Worm (Caenorhabditis elegans): Measurements from ENCODE around the gene dlc-1.

The dlc-1 gene

ce11 chrIII:6427205-6427604 lies 36.4 kb downstream of the dlc-1 start, which contains the start of gene C05D11.8:
Gene C05D11.8 (minus strand): TSS chrIII:6427305.
- TF ChIP-seq lin-14 (GFP tag; optimal IDR thresholded peaks at IDR 0.05) (no peak), nhr-20 (tag; optimal IDR thresholded peaks at IDR 0.05) (no peak), nhr-12 (tag; optimal IDR thresholded peaks at IDR 0.05) (no peak), nhr-71 (tag; optimal IDR thresholded peaks at IDR 0.05) (no peak), C34B4.2 (tag; optimal IDR thresholded peaks at IDR 0.05) (no peak), ztf-4 (tag; optimal IDR thresholded peaks at IDR 0.05) (no peak), lin-13 (GFP tag; optimal IDR thresholded peaks at IDR 0.05) (no peak), swsn-7 (tag; optimal IDR thresholded peaks at IDR 0.05) (no peak), zip-4 (GFP tag; optimal IDR thresholded peaks at IDR 0.05) (no peak), ztf-11 (tag; optimal IDR thresholded peaks at IDR 0.05) (no peak), unc-30 (tag; optimal IDR thresholded peaks at IDR 0.05) (no peak), elt-2 (tag; optimal IDR thresholded peaks at IDR 0.05) (no peak)

- no peak for TF ChIP-seq zip-4 (GFP tag; optimal IDR thresholded peaks at IDR 0.05)
- TF ChIP-seq nhr-85 (tag) = peak; percentile 78
- no peak for TF ChIP-seq dpl-1 (GFP tag; optimal IDR thresholded peaks at IDR 0.05)
- TF ChIP-seq unc-98 (GFP tag; IDR thresholded peaks at IDR 0.05) = no peak
- TF ChIP-seq jun-1 (tag; optimal IDR thresholded peaks at IDR 0.05) = no peak
- peak; percentile 46 for TF ChIP-seq elt-2 (tag; optimal IDR thresholded peaks at IDR 0.05)
- no peak for TF ChIP-seq tlp-1 (tag; optimal IDR thresholded peaks at IDR 0.05)
- TF ChIP-seq snu-23 (GFP tag; optimal IDR thresholded peaks at IDR 0.05) = peak; percentile 28
- no peak for TF ChIP-seq unc-62 (GFP tag; optimal IDR thresholded peaks at IDR 0.05)
- 0 out of 2 replicates have a peak, but pooled peaks have one; percentile 4 for TF ChIP-seq nhr-19 (GFP tag; conservative IDR thresholded peaks at IDR 0.05)
- no peak for TF ChIP-seq lin-13 (GFP tag; optimal IDR thresholded peaks at IDR 0.05)
- TF ChIP-seq lin-14 (GFP tag; optimal IDR thresholded peaks at IDR 0.05) = peak; percentile 45
- no peak for TF ChIP-seq ets-5 (GFP tag; IDR thresholded peaks at IDR 0.05)
- no peak for TF ChIP-seq lir-3 (tag; optimal IDR thresholded peaks at IDR 0.05; ENCODE audit: poor library complexity)
- TF ChIP-seq nhr-20 (tag; optimal IDR thresholded peaks at IDR 0.05) = peak; percentile 45
- TF ChIP-seq nhr-11 (tag; optimal IDR thresholded peaks at IDR 0.05) = no peak
- peak in 1 of 2 experiments; percentile 50 for TF ChIP-seq lin-35 (GFP tag; optimal IDR thresholded peaks at IDR 0.05)
- TF ChIP-seq dsc-1 (tag; optimal IDR thresholded peaks at IDR 0.05) = no peak
- TF ChIP-seq ama-1 (optimal IDR thresholded peaks at IDR 0.05) = no peak
- TF ChIP-seq aha-1 (tag; optimal IDR thresholded peaks at IDR 0.05) = no peak
- TF ChIP-seq C04F5.9 (tag; optimal IDR thresholded peaks at IDR 0.05) = no peak
- peak; percentile 30 for TF ChIP-seq nhr-71 (tag; optimal IDR thresholded peaks at IDR 0.05)
These were observed 40.9 kb downstream of the dlc-1 start for ce11 chrIII:6422721-6423120.

DNA sequence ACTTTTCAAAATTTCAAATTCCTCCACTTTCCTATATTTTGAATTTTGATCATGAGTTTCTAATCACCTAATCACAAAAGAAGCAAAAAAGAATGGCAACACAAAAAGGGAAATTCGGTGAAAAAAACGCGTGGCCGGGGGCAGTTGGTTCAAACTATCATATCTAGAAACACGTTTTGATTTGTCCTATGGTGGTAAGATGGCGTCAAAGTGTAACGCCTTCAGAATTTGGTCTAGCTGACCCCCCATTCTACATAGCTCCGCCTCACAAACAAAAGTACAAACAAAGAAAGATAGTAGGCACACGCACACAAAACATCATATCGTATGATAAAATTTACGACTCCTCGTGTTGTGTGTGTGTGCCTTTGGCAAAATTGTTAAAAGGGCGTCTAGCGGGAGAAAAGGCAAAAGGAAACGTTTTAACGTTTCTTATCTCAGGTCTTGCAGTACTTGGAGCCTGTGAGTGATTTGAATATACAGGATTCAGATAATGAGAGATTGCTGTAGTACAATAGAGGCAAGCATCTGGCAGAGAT lies 41.5 kb downstream of the dlc-1 start:
- TF ChIP-seq tbx-2 (tag; optimal IDR thresholded peaks at IDR 0.05) (no peak), ces-1 (GFP tag; optimal IDR thresholded peaks at IDR 0.05) (no peak), snu-23 (GFP tag; optimal IDR thresholded peaks at IDR 0.05) (no peak), swsn-7 (tag; optimal IDR thresholded peaks at IDR 0.05) (no peak), lin-13 (GFP tag; optimal IDR thresholded peaks at IDR 0.05) (no peak), lin-35 (GFP tag; optimal IDR thresholded peaks at IDR 0.05) (peak in 1 of 2 experiments; percentile 57), C34B4.2 (tag; optimal IDR thresholded peaks at IDR 0.05) (no peak), nhr-76 (tag; optimal IDR thresholded peaks at IDR 0.05) (no peak), unc-30 (tag; optimal IDR thresholded peaks at IDR 0.05) (no peak), ceh-88 (GFP tag; IDR thresholded peaks at IDR 0.05) (no peak), blmp-1 (tag; optimal IDR thresholded peaks at IDR 0.05) (peak; percentile 36), lin-14 (GFP tag; optimal IDR thresholded peaks at IDR 0.05) (peak; percentile 41), nhr-71 (tag; optimal IDR thresholded peaks at IDR 0.05) (peak; percentile 28), jun-1 (tag; optimal IDR thresholded peaks at IDR 0.05) (peak; percentile 14), sptf-1 (tag; optimal IDR thresholded peaks at IDR 0.05) (no peak), Y116A8C.19 (tag; optimal IDR thresholded peaks at IDR 0.05; ENCODE audit: borderline replicate concordance) (no peak), elt-2 (tag; optimal IDR thresholded peaks at IDR 0.05) (peak; percentile 72), nhr-90 (tag; optimal IDR thresholded peaks at IDR 0.05; ENCODE audit: poor library complexity) (peak; percentile 35), F16B12.6 (tag; optimal IDR thresholded peaks at IDR 0.05) (no peak), zag-1 (tag; optimal IDR thresholded peaks at IDR 0.05) (no peak), ztf-11 (tag; optimal IDR thresholded peaks at IDR 0.05) (no peak), C16A3.4 (tag; optimal IDR thresholded peaks at IDR 0.05) (no peak), unc-62 (GFP tag; optimal IDR thresholded peaks at IDR 0.05) (no peak), nhr-19 (GFP tag; conservative IDR thresholded peaks at IDR 0.05) (peak; percentile 34), alr-1 (tag; optimal IDR thresholded peaks at IDR 0.05; ENCODE audit: borderline replicate concordance) (no peak), nhr-20 (tag; optimal IDR thresholded peaks at IDR 0.05) (peak; percentile 16), nhr-85 (tag) (peak; percentile 45), irx-1 (tag; optimal IDR thresholded peaks at IDR 0.05) (no peak), dsc-1 (tag; optimal IDR thresholded peaks at IDR 0.05) (no peak), nhr-84 (tag; optimal IDR thresholded peaks at IDR 0.05) (no peak), fkh-10 (GFP tag; optimal IDR thresholded peaks at IDR 0.05) (no peak), mdl-1 (tag; optimal IDR thresholded peaks at IDR 0.05) (peak in 1 of 2 experiments; percentile 31)

Measured in whole organism, L1 larva.